Fruit fly (Drosophila melanogaster) whole organism, embryonic: ENCODE data around the gene CG15330.

Experiments used
- CG10431 ChIP-seq: fragments of 200-800 bp; sonication (Bioruptor generic); optimal IDR thresholded peaks from 3 replicates; lab custom pipeline; 2018; ENCODE audit warnings: missing biosample characterization, mild to moderate bottlenecking, missing genetic modification characterization
- CG10979 ChIP-seq: fragments of 200-800 bp; sonication (Bioruptor generic); optimal IDR thresholded peaks from 2 replicates; lab custom pipeline; 2018; ENCODE audit warnings: missing biosample characterization, mild to moderate bottlenecking, missing genetic modification characterization, moderate library complexity
- CG11247 ChIP-seq: fragments of 200-800 bp; sonication (Bioruptor generic); IDR thresholded peaks from 2 replicates; pipeline ENCODE4 v1.3.6; 2022; ENCODE audit warnings: missing biosample characterization, missing genetic modification characterization
- CG11695 ChIP-seq: fragments of 200-800 bp; sonication (Bioruptor generic); IDR thresholded peaks from 3 replicates; pipeline ENCODE4 v1.3.6; 2022; ENCODE audit warnings: missing biosample characterization, missing genetic modification characterization
- CG12391 ChIP-seq: fragments of 200-800 bp; sonication (Bioruptor generic); optimal IDR thresholded peaks from 3 replicates; lab custom pipeline; 2018; ENCODE audit warnings: missing biosample characterization, mild to moderate bottlenecking, missing genetic modification characterization, moderate library complexity
- CG14860 ChIP-seq: fragments of 200-800 bp; sonication (Bioruptor generic); IDR thresholded peaks from 3 replicates; pipeline ENCODE4 v1.3.6; 2022; ENCODE audit warnings: missing biosample characterization, missing genetic modification characterization; ENCODE audit not compliant: partially characterized antibody
- CG15073 ChIP-seq: fragments of 200-800 bp; sonication (Bioruptor generic); optimal IDR thresholded peaks from 2 replicates; lab custom pipeline; 2016; ENCODE audit warnings: missing biosample characterization, missing genetic modification characterization
- CG15479 ChIP-seq: fragments of 200-800 bp; sonication (Bioruptor generic); optimal IDR thresholded peaks from 3 replicates; lab custom pipeline; 2019; ENCODE audit warnings: missing biosample characterization, mild to moderate bottlenecking, missing genetic modification characterization, moderate library complexity
- CG16863 ChIP-seq: fragments of 200-800 bp; sonication (Bioruptor generic); optimal IDR thresholded peaks from 3 replicates; lab custom pipeline; 2016; ENCODE audit warnings: missing biosample characterization, missing genetic modification characterization
- CG17361 ChIP-seq: fragments of 200-800 bp; sonication (Bioruptor generic); IDR thresholded peaks from 3 replicates; pipeline ENCODE4 v1.3.6; 2022; ENCODE audit warnings: missing biosample characterization, missing genetic modification characterization
- CG17612 ChIP-seq: fragments of 200-800 bp; sonication (Bioruptor generic); IDR thresholded peaks from 2 replicates; pipeline ENCODE4 v1.3.6; 2022; ENCODE audit warnings: missing biosample characterization, missing genetic modification characterization
- CG17802 ChIP-seq: fragments of 200-800 bp; sonication (Bioruptor generic); optimal IDR thresholded peaks from 2 replicates; lab custom pipeline; 2018; ENCODE audit warnings: missing biosample characterization, mild to moderate bottlenecking, missing genetic modification characterization, moderate library complexity
- CG1792 ChIP-seq: fragments of 200-800 bp; sonication (Bioruptor generic); optimal IDR thresholded peaks from 2 replicates; lab custom pipeline; 2016; ENCODE audit warnings: missing biosample characterization, missing genetic modification characterization
- CG2678 ChIP-seq: fragments of 200-800 bp; sonication (Bioruptor generic); optimal IDR thresholded peaks from 3 replicates; lab custom pipeline; 2019; ENCODE audit warnings: missing biosample characterization, mild to moderate bottlenecking, missing genetic modification characterization, moderate library complexity
- CG31388 ChIP-seq: fragments of 200-800 bp; sonication (Bioruptor generic); optimal IDR thresholded peaks from 2 replicates; lab custom pipeline; 2016; ENCODE audit warnings: missing biosample characterization, missing genetic modification characterization
- CG34376 ChIP-seq: fragments of 200-800 bp; sonication (Bioruptor generic); optimal IDR thresholded peaks from 2 replicates; lab custom pipeline; 2018; ENCODE audit warnings: missing biosample characterization, mild to moderate bottlenecking, missing genetic modification characterization
- CG3847 ChIP-seq: fragments of 200-800 bp; sonication (Bioruptor generic); IDR thresholded peaks from 2 replicates; pipeline ENCODE4 v1.3.6; 2022; ENCODE audit warnings: missing biosample characterization, missing genetic modification characterization
- CG4328 ChIP-seq: fragments of 200-800 bp; sonication (Bioruptor generic); optimal IDR thresholded peaks from 3 replicates; lab custom pipeline; 2017; ENCODE audit warnings: missing biosample characterization, missing genetic modification reagents, missing genetic modification characterization
- CG4730 ChIP-seq: fragments of 200-800 bp; sonication (Bioruptor generic); IDR thresholded peaks from 2 replicates; pipeline ENCODE4 v1.3.6; 2022; ENCODE audit warnings: missing biosample characterization, missing genetic modification characterization
- CG6765 ChIP-seq: fragments of 200-800 bp; sonication (Bioruptor generic); optimal IDR thresholded peaks from 3 replicates; lab custom pipeline; 2017; ENCODE audit warnings: missing biosample characterization, mild to moderate bottlenecking, missing genetic modification characterization
- CG7928 ChIP-seq: fragments of 200-800 bp; sonication (Bioruptor generic); optimal IDR thresholded peaks from 2 replicates; lab custom pipeline; 2017; ENCODE audit warnings: missing biosample characterization, mild to moderate bottlenecking, missing genetic modification characterization
- CG9215 ChIP-seq: fragments of 200-800 bp; sonication (Bioruptor generic); IDR thresholded peaks from 2 replicates; pipeline ENCODE4 v1.3.6; 2022; ENCODE audit warnings: missing biosample characterization, missing genetic modification characterization
- CrebB ChIP-seq: fragments of 200-800 bp; sonication (Bioruptor generic); optimal IDR thresholded peaks from 3 replicates; lab custom pipeline; 2018; ENCODE audit warnings: missing biosample characterization, mild to moderate bottlenecking, missing genetic modification characterization
- Dad ChIP-seq: fragments of 200-800 bp; sonication (Bioruptor generic); optimal IDR thresholded peaks from 3 replicates; lab custom pipeline; 2016; ENCODE audit warnings: missing biosample characterization, missing genetic modification characterization
- Dip3 ChIP-seq: fragments of 200-800 bp; sonication (Bioruptor generic); optimal IDR thresholded peaks from 3 replicates; lab custom pipeline; 2016; ENCODE audit warnings: missing biosample characterization, missing genetic modification characterization
- Drgx ChIP-seq: fragments of 200-800 bp; sonication (Bioruptor generic); IDR thresholded peaks from 2 replicates; pipeline ENCODE4 v1.3.6; 2022; ENCODE audit warnings: missing biosample characterization, missing genetic modification characterization
- GATAe ChIP-seq: fragments of 200-800 bp; sonication (Bioruptor generic); conservative IDR thresholded peaks from 2 replicates; pipeline ENCODE4 v1.3.6; 2022; ENCODE audit warnings: missing biosample characterization, missing genetic modification characterization
- Hr3 ChIP-seq: fragments of 200-800 bp; sonication (Bioruptor generic); optimal IDR thresholded peaks from 3 replicates; lab custom pipeline; 2016; ENCODE audit warnings: missing biosample characterization, missing genetic modification characterization
- Hr78 ChIP-seq, 2 experiments: fragments of 200-800 bp in 1 of 2; fragments of >200 bp in 1 of 2; sonication (Bioruptor generic) in 1 of 2; optimal IDR thresholded peaks; 2 replicates each; lab custom pipeline; 2017 to 2019; ENCODE audit warnings: missing biosample characterization in 2 of 2, missing genetic modification characterization in 2 of 2, mild to moderate bottlenecking in 1 of 2, moderate library complexity in 1 of 2
- MBD-R2 ChIP-seq: fragments of 200-800 bp; sonication (Bioruptor generic); IDR thresholded peaks from 2 replicates; pipeline ENCODE4 v1.3.6; 2022; ENCODE audit warnings: missing biosample characterization, missing genetic modification characterization
- Nf-YC ChIP-seq: fragments of 200-800 bp; optimal IDR thresholded peaks from 3 replicates; lab custom pipeline; 2019; ENCODE audit warnings: missing biosample characterization, mild to moderate bottlenecking, missing genetic modification characterization, moderate library complexity
- PHDP ChIP-seq: fragments of 200-800 bp; sonication (Bioruptor generic); optimal IDR thresholded peaks from 3 replicates; lab custom pipeline; 2018; ENCODE audit warnings: missing biosample characterization, mild to moderate bottlenecking, missing genetic modification characterization, moderate library complexity
- bowl ChIP-seq: fragments of 200-800 bp; sonication (Bioruptor generic); IDR thresholded peaks from 2 replicates; pipeline ENCODE4 v1.3.6; 2022; ENCODE audit warnings: missing biosample characterization, missing genetic modification characterization
- cg ChIP-seq: fragments of 200-800 bp; sonication (Bioruptor generic); optimal IDR thresholded peaks from 3 replicates; lab custom pipeline; 2019; ENCODE audit warnings: missing biosample characterization, mild to moderate bottlenecking, missing genetic modification characterization, moderate library complexity
- dimm ChIP-seq: fragments of 200-800 bp; sonication (Bioruptor generic); IDR thresholded peaks from 2 replicates; pipeline ENCODE4 v1.3.6; 2022; ENCODE audit warnings: missing biosample characterization, missing genetic modification characterization
- eyg ChIP-seq: fragments of 200-800 bp; sonication (Bioruptor generic); optimal IDR thresholded peaks from 3 replicates; lab custom pipeline; 2016; ENCODE audit warnings: missing biosample characterization, missing genetic modification characterization
- grn ChIP-seq: fragments of 200-800 bp; sonication (Bioruptor generic); optimal IDR thresholded peaks from 3 replicates; lab custom pipeline; 2017; ENCODE audit warnings: missing biosample characterization, missing genetic modification characterization
- hth ChIP-seq: fragments of >200 bp; optimal IDR thresholded peaks from 2 replicates; lab custom pipeline; 2017; ENCODE audit warnings: inconsistent platforms
- insv ChIP-seq, 2 experiments: fragments of 200-800 bp; sonication (Bioruptor generic); optimal IDR thresholded peaks; 3 replicates each; lab custom pipeline; 2016 to 2018; ENCODE audit warnings: missing biosample characterization in 2 of 2, missing genetic modification characterization in 2 of 2
- lab ChIP-seq: fragments of 200-800 bp; sonication (Bioruptor generic); optimal IDR thresholded peaks from 3 replicates; lab custom pipeline; 2017; ENCODE audit warnings: missing biosample characterization, missing genetic modification characterization, mild to moderate bottlenecking, moderate library complexity, missing genetic modification reagents
- lbe ChIP-seq: fragments of 200-800 bp; sonication (Bioruptor generic); optimal IDR thresholded peaks from 2 replicates; lab custom pipeline; 2016; ENCODE audit warnings: missing biosample characterization, mild to moderate bottlenecking, missing genetic modification characterization
- luna ChIP-seq: fragments of 200-800 bp; sonication (Bioruptor generic); optimal IDR thresholded peaks from 2 replicates; lab custom pipeline; 2016; ENCODE audit warnings: missing biosample characterization, missing genetic modification characterization
- nom ChIP-seq: fragments of 200-800 bp; sonication (Bioruptor generic); optimal IDR thresholded peaks from 2 replicates; lab custom pipeline; 2017; ENCODE audit warnings: missing biosample characterization, missing genetic modification characterization, mild to moderate bottlenecking, moderate library complexity, missing genetic modification reagents
- ranshi ChIP-seq: fragments of 200-800 bp; sonication (Bioruptor generic); IDR thresholded peaks from 2 replicates; pipeline ENCODE4 v1.3.6; 2022; ENCODE audit warnings: missing biosample characterization, missing genetic modification characterization
- sd ChIP-seq: fragments of 200-800 bp; sonication (Bioruptor generic); optimal IDR thresholded peaks from 3 replicates; lab custom pipeline; 2018; ENCODE audit warnings: missing biosample characterization, mild to moderate bottlenecking, missing genetic modification characterization, moderate library complexity
- sens ChIP-seq: fragments of 200-800 bp; sonication (Bioruptor generic); peaks from one replicate; lab custom pipeline; 2016; ENCODE audit warnings: missing biosample characterization, missing genetic modification characterization
- sens-2 ChIP-seq: fragments of 200-800 bp; sonication (Bioruptor generic); IDR thresholded peaks from 2 replicates; pipeline ENCODE4 v1.3.6; 2022; ENCODE audit warnings: missing biosample characterization, missing genetic modification characterization
- sisA ChIP-seq: fragments of 200-800 bp; sonication (Bioruptor generic); IDR thresholded peaks from 2 replicates; pipeline ENCODE4 v1.3.6; 2022; ENCODE audit warnings: missing biosample characterization, missing genetic modification characterization
- slbo ChIP-seq: fragments of 200-800 bp; sonication (Bioruptor generic); IDR thresholded peaks from 2 replicates; pipeline ENCODE4 v1.3.6; 2022; ENCODE audit warnings: missing biosample characterization, missing genetic modification characterization

Gene CG15330

dm6 chrX:7963724-7964123, 7.9 kb downstream of the CG15330 start, which contains the start of gene sn:
Gene sn, plus strand, starts transcription at chrX:7964024.
- TF ChIP-seq CG6765 (GFP tag; lab: Kevin White, UChicago) = no peak
- TF ChIP-seq nom (GFP tag; lab: Kevin White, UChicago) = no peak
- TF ChIP-seq hth (lab: Kevin White, UChicago) = no peak
- TF ChIP-seq CG10431 (GFP tag; lab: Kevin White, UChicago) = no peak
- TF ChIP-seq sens-2 = no peak
- no peak for TF ChIP-seq CG4730 (GFP tag; lab: Robert Waterston, UW)
- no peak for TF ChIP-seq CG3847
- TF ChIP-seq sd = no peak
- TF ChIP-seq CG11247 = no peak

DNA sequence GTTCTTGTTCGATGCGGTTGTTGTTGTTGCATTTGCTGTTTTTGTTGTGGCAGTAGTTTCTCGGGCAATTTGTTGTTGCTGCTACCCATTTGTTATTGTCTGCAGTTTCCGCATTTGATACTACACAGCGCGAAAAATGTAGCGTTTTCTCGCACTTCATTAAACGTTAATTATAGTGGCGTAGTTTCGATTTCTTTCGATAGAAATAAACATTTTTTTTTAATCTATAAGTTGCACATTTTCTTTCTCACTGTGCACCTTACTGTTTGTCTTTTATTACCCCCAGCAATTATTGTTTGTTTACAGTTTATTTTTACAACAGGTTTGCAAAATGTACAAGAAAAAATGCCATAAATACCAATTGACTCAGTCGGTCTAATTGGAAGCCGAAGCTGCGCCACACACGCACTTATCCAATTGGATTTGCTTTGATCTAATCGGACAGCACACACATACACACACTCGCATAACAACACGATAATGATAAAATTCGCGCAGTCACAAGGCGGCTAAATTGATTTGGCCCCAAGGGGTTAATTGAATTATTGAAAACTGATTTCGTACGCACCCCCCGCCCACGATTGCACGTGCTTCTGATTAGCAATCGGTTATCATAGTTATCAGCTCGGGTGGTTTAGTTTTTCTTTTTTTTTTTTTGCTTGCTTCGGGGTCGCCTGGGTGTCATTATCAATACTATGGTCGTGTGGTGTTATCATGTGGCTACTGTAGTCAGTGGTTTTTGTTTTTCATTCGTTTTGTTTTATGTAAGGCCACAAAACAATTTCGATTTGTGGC, 10.1 kb downstream of the CG15330 start:
- TF ChIP-seq CG7928 (GFP tag; lab: Kevin White, UChicago) (no peak), Dip3 (GFP tag; lab: Kevin White, UChicago) (no peak), Hr3 (GFP tag; lab: Kevin White, UChicago) (no peak), eyg (no peak), CG15479 (GFP tag; lab: Kevin White, UChicago) (peak; percentile 52), CG12391 (no peak), MBD-R2 (no peak), insv (GFP tag; optimal IDR thresholded peaks at IDR 0.05; lab: Kevin White, UChicago) (peak; percentile 78 to 95), CG1792 (no peak), Hr78 (GFP tag; optimal IDR thresholded peaks at IDR 0.05; lab: Kevin White, UChicago) (peak in 1 of 2 experiments; percentile 58), CG10979 (no peak), nom (GFP tag; lab: Kevin White, UChicago) (no peak), CG16863 (no peak), CrebB (tag; lab: Kevin White, UChicago) (no peak), CG17802 (tag; lab: Kevin White, UChicago) (no peak), CG11695 (GFP tag; lab: Robert Waterston, UW) (no peak), PHDP (no peak), lbe (no peak), grn (peak; percentile 86), sisA (GFP tag; lab: Robert Waterston, UW) (no peak), CG14860 (GFP tag; lab: Robert Waterston, UW) (no peak), bowl (GFP tag; lab: Robert Waterston, UW) (no peak), Nf-YC (no peak), CG17612 (GFP tag; lab: Robert Waterston, UW) (no peak), Dad (GFP tag; lab: Kevin White, UChicago) (no peak), sens (peak; percentile 40), CG34376 (GFP tag; lab: Kevin White, UChicago) (peak; percentile 79), luna (GFP tag; lab: Kevin White, UChicago) (no peak), cg (GFP tag; lab: Kevin White, UChicago) (peak; percentile 24), CG2678 (tag; lab: Kevin White, UChicago) (no peak), CG17361 (GFP tag; lab: Robert Waterston, UW) (no peak), Drgx (GFP tag; lab: Robert Waterston, UW) (peak; percentile 62), ranshi (GFP tag; lab: Robert Waterston, UW) (0 out of 2 replicates have a peak, but pooled peaks have one; percentile 4), CG31388 (GFP tag; lab: Kevin White, UChicago) (no peak), lab (GFP tag; lab: Kevin White, UChicago) (peak; percentile 51), GATAe (peak; percentile 73; the same call in 1 of the 2 replicates), dimm (no peak), CG15073 (GFP tag; lab: Kevin White, UChicago) (no peak), slbo (GFP tag; lab: Robert Waterston, UW) (0 out of 2 replicates have a peak, but pooled peaks have one; percentile 24), CG9215 (GFP tag; lab: Robert Waterston, UW) (no peak), CG4328 (GFP tag; lab: Kevin White, UChicago) (no peak)
